Fruit fly (Drosophila melanogaster): ENCODE results near the gene CG18418.

dm6 chr3L:4719743-4720142 lies 29.9 kb upstream of the CG18418 start:
- no peak for TF ChIP-seq psq (optimal IDR thresholded peaks at IDR 0.05)
- TF ChIP-seq ttk (optimal IDR thresholded peaks at IDR 0.05) = no peak

Data from Kc167 (cell line).